Fruit fly (Drosophila melanogaster) whole organism, embryonic: ENCODE measurements around the gene CG13766.

Experiments used
- Atf-2 ChIP-seq: fragments of 200-800 bp; sonication (Bioruptor generic); optimal IDR thresholded peaks from 2 replicates; lab custom pipeline; 2016; ENCODE audit warnings: missing biosample characterization, missing genetic modification characterization
- Atf6 ChIP-seq: fragments of 200-800 bp; sonication (Bioruptor generic); IDR thresholded peaks from 2 replicates; pipeline ENCODE4 v1.3.6; 2022; ENCODE audit warnings: missing biosample characterization, missing genetic modification characterization
- C15 ChIP-seq: fragments of 200-800 bp; sonication (Bioruptor generic); IDR thresholded peaks from 3 replicates; pipeline ENCODE4 v1.3.6; 2022; ENCODE audit warnings: missing biosample characterization, missing genetic modification characterization
- CG10209 ChIP-seq: fragments of 200-800 bp; sonication (Bioruptor generic); optimal IDR thresholded peaks from 3 replicates; lab custom pipeline; 2017; ENCODE audit warnings: missing biosample characterization, mild to moderate bottlenecking, missing genetic modification characterization, missing genetic modification reagents
- CG10979 ChIP-seq: fragments of 200-800 bp; sonication (Bioruptor generic); optimal IDR thresholded peaks from 2 replicates; lab custom pipeline; 2018; ENCODE audit warnings: missing biosample characterization, mild to moderate bottlenecking, missing genetic modification characterization, moderate library complexity
- CG11398 ChIP-seq: fragments of 200-800 bp; sonication (Bioruptor generic); optimal IDR thresholded peaks from 2 replicates; lab custom pipeline; 2016; ENCODE audit warnings: missing biosample characterization, missing genetic modification characterization
- CG14050 ChIP-seq: fragments of 200-800 bp; sonication (Bioruptor generic); IDR thresholded peaks from 3 replicates; pipeline ENCODE4 v1.3.6; 2022; ENCODE audit warnings: missing biosample characterization, missing genetic modification characterization
- CG1647 ChIP-seq: fragments of 200-800 bp; sonication (Bioruptor generic); optimal IDR thresholded peaks from 3 replicates; lab custom pipeline; 2016; ENCODE audit warnings: missing biosample characterization, missing genetic modification characterization
- CG16863 ChIP-seq: fragments of 200-800 bp; sonication (Bioruptor generic); optimal IDR thresholded peaks from 3 replicates; lab custom pipeline; 2016; ENCODE audit warnings: missing biosample characterization, missing genetic modification characterization
- CG17568 ChIP-seq: fragments of 200-800 bp; sonication (Bioruptor generic); optimal IDR thresholded peaks from 2 replicates; lab custom pipeline; 2018; ENCODE audit warnings: missing biosample characterization, mild to moderate bottlenecking, missing genetic modification characterization, moderate library complexity
- CG17802 ChIP-seq: fragments of 200-800 bp; sonication (Bioruptor generic); optimal IDR thresholded peaks from 2 replicates; lab custom pipeline; 2018; ENCODE audit warnings: missing biosample characterization, mild to moderate bottlenecking, missing genetic modification characterization, moderate library complexity
- CG31224 ChIP-seq: fragments of 200-800 bp; sonication (Bioruptor generic); IDR thresholded peaks from 2 replicates; pipeline ENCODE4 v1.3.6; 2022; ENCODE audit warnings: missing biosample characterization, missing genetic modification characterization
- CG3726 ChIP-seq: fragments of 200-800 bp; sonication (Bioruptor generic); IDR thresholded peaks from 3 replicates; pipeline ENCODE4, ENCODE4 v1.3.6; 2022; ENCODE audit warnings: missing biosample characterization, missing genetic modification characterization
- CG3838 ChIP-seq: fragments of 200-800 bp; sonication (Bioruptor generic); optimal IDR thresholded peaks from 3 replicates; lab custom pipeline; 2016; ENCODE audit warnings: missing biosample characterization, missing genetic modification characterization
- CG5245 ChIP-seq: fragments of 200-800 bp; sonication (Bioruptor generic); optimal IDR thresholded peaks from 3 replicates; lab custom pipeline; 2016; ENCODE audit warnings: missing biosample characterization, missing genetic modification characterization
- CG7372 ChIP-seq: fragments of 200-800 bp; sonication (Bioruptor generic); IDR thresholded peaks from 2 replicates; pipeline ENCODE4 v1.3.6; 2022; ENCODE audit warnings: missing biosample characterization, missing genetic modification characterization
- CG9609 ChIP-seq: fragments of 200-800 bp; sonication (Bioruptor generic); optimal IDR thresholded peaks from 3 replicates; lab custom pipeline; 2016; ENCODE audit warnings: missing biosample characterization, missing genetic modification characterization
- CG9797 ChIP-seq: fragments of 200-800 bp; sonication (Bioruptor generic); optimal IDR thresholded peaks from 3 replicates; lab custom pipeline; 2018; ENCODE audit warnings: missing biosample characterization, mild to moderate bottlenecking, missing genetic modification characterization
- CG9932 ChIP-seq: fragments of 200-800 bp; sonication (Bioruptor generic); IDR thresholded peaks from 2 replicates; pipeline ENCODE4 v1.3.6; 2022; ENCODE audit warnings: missing biosample characterization, missing genetic modification characterization
- Dref ChIP-seq: fragments of 200-800 bp; sonication (Bioruptor generic); IDR thresholded peaks from 2 replicates; pipeline ENCODE4 v1.3.6; 2022; ENCODE audit warnings: missing biosample characterization, missing genetic modification characterization
- H2.0 ChIP-seq: fragments of 200-800 bp; sonication (Bioruptor generic); IDR thresholded peaks from 2 replicates; pipeline ENCODE4 v1.3.6; 2022; ENCODE audit warnings: missing biosample characterization, missing genetic modification characterization
- Hr3 ChIP-seq: fragments of 200-800 bp; sonication (Bioruptor generic); optimal IDR thresholded peaks from 3 replicates; lab custom pipeline; 2016; ENCODE audit warnings: missing biosample characterization, missing genetic modification characterization
- MTF-1 ChIP-seq: fragments of 200-800 bp; sonication (Bioruptor generic); optimal IDR thresholded peaks from 2 replicates; lab custom pipeline; 2018; ENCODE audit warnings: missing biosample characterization, mild to moderate bottlenecking, missing genetic modification characterization, borderline replicate concordance
- Meics ChIP-seq: fragments of 200-800 bp; sonication (Bioruptor generic); optimal IDR thresholded peaks from 2 replicates; lab custom pipeline; 2017; ENCODE audit warnings: missing biosample characterization, mild to moderate bottlenecking, missing genetic modification characterization
- NfI ChIP-seq: fragments of 200-800 bp; sonication (Bioruptor generic); optimal IDR thresholded peaks from 3 replicates; lab custom pipeline; 2018; ENCODE audit warnings: missing biosample characterization, mild to moderate bottlenecking, missing genetic modification characterization, moderate library complexity
- Sry-β ChIP-seq: fragments of 200-800 bp; sonication (Bioruptor generic); optimal IDR thresholded peaks from 2 replicates; lab custom pipeline; 2018; ENCODE audit warnings: missing biosample characterization, mild to moderate bottlenecking, missing genetic modification characterization, moderate library complexity
- Stat92E ChIP-seq, 3 experiments: fragments of >200 bp in 2 of 3; fragments of 200-800 bp in 1 of 3; sonication (Bioruptor generic) in 1 of 3; optimal IDR thresholded peaks; 2 replicates each; lab custom pipeline; 2017 to 2019; ENCODE audit warnings: missing biosample characterization in 3 of 3, missing genetic modification characterization in 3 of 3, mild to moderate bottlenecking in 1 of 3, moderate library complexity in 1 of 3
- bowl ChIP-seq: fragments of 200-800 bp; sonication (Bioruptor generic); IDR thresholded peaks from 2 replicates; pipeline ENCODE4 v1.3.6; 2022; ENCODE audit warnings: missing biosample characterization, missing genetic modification characterization
- cad ChIP-seq: fragments of >200 bp; optimal IDR thresholded peaks from 2 replicates; lab custom pipeline; 2017; ENCODE audit warnings: missing biosample characterization, missing genetic modification characterization
- cas ChIP-seq: fragments of 200-800 bp; sonication (Bioruptor generic); IDR thresholded peaks from 2 replicates; pipeline ENCODE4 v1.3.6; 2022; ENCODE audit warnings: missing biosample characterization, missing genetic modification characterization
- dan ChIP-seq: fragments of 200-800 bp; sonication (Bioruptor generic); IDR thresholded peaks from 2 replicates; pipeline ENCODE4 v1.3.6; 2022; ENCODE audit warnings: missing biosample characterization, missing genetic modification characterization
- danr ChIP-seq: fragments of 200-800 bp; sonication (Bioruptor generic); IDR thresholded peaks from 2 replicates; pipeline ENCODE4 v1.3.6; 2022; ENCODE audit warnings: missing biosample characterization, missing genetic modification characterization
- dimm ChIP-seq: fragments of 200-800 bp; sonication (Bioruptor generic); IDR thresholded peaks from 2 replicates; pipeline ENCODE4 v1.3.6; 2022; ENCODE audit warnings: missing biosample characterization, missing genetic modification characterization
- dysf ChIP-seq: fragments of 200-800 bp; sonication (Bioruptor generic); IDR thresholded peaks from 3 replicates; pipeline ENCODE4 v1.3.6; 2022; ENCODE audit warnings: missing biosample characterization, missing genetic modification characterization
- fd102C ChIP-seq: fragments of 200-800 bp; sonication (Bioruptor generic); optimal IDR thresholded peaks from 2 replicates; lab custom pipeline; 2018; ENCODE audit warnings: missing biosample characterization, mild to moderate bottlenecking, missing genetic modification characterization, moderate library complexity
- gce ChIP-seq: fragments of 200-800 bp; sonication (Bioruptor generic); IDR thresholded peaks from 3 replicates; pipeline ENCODE4 v1.3.6; 2022; ENCODE audit warnings: missing biosample characterization, missing genetic modification characterization
- ham ChIP-seq: fragments of 200-800 bp; sonication (Bioruptor generic); IDR thresholded peaks from 2 replicates; pipeline ENCODE4 v1.3.6; 2022; ENCODE audit warnings: missing biosample characterization, missing genetic modification characterization
- hth ChIP-seq: fragments of >200 bp; optimal IDR thresholded peaks from 2 replicates; lab custom pipeline; 2017; ENCODE audit warnings: inconsistent platforms
- kah ChIP-seq: fragments of 200-800 bp; sonication (Bioruptor generic); optimal IDR thresholded peaks from 2 replicates; lab custom pipeline; 2018; ENCODE audit warnings: missing biosample characterization, mild to moderate bottlenecking, missing genetic modification characterization
- knrl ChIP-seq: fragments of 200-800 bp; sonication (Bioruptor generic); IDR thresholded peaks from 3 replicates; pipeline ENCODE4 v1.3.6; 2022; ENCODE audit warnings: missing biosample characterization, missing genetic modification characterization; ENCODE audit not compliant: partially characterized antibody
- onecut ChIP-seq: fragments of 200-800 bp; sonication (Bioruptor generic); IDR thresholded peaks from 2 replicates; pipeline ENCODE4 v1.3.6; 2022; ENCODE audit warnings: missing biosample characterization, missing genetic modification characterization
- salm ChIP-seq: fragments of 200-800 bp; sonication (Bioruptor generic); optimal IDR thresholded peaks from 2 replicates; lab custom pipeline; 2018; ENCODE audit warnings: missing biosample characterization, mild to moderate bottlenecking, missing genetic modification characterization
- seq ChIP-seq: fragments of 200-800 bp; sonication (Bioruptor generic); IDR thresholded peaks from 2 replicates; pipeline ENCODE4 v1.3.6; 2022; ENCODE audit warnings: missing biosample characterization, missing genetic modification characterization
- slbo ChIP-seq: fragments of 200-800 bp; sonication (Bioruptor generic); IDR thresholded peaks from 2 replicates; pipeline ENCODE4 v1.3.6; 2022; ENCODE audit warnings: missing biosample characterization, missing genetic modification characterization
- slou ChIP-seq: fragments of 200-800 bp; sonication (Bioruptor generic); optimal IDR thresholded peaks from 3 replicates; lab custom pipeline; 2016; ENCODE audit warnings: missing biosample characterization, missing genetic modification characterization
- stc ChIP-seq: fragments of 200-800 bp; sonication (Bioruptor generic); IDR thresholded peaks from 2 replicates; pipeline ENCODE4 v1.3.6; 2022; ENCODE audit warnings: missing biosample characterization, missing genetic modification characterization
- tgo ChIP-seq: fragments of 200-800 bp; sonication (Bioruptor generic); IDR thresholded peaks from 3 replicates; pipeline ENCODE4 v1.3.6; 2022; ENCODE audit warnings: missing biosample characterization, missing genetic modification characterization
- trh ChIP-seq: fragments of 200-800 bp; sonication (Bioruptor generic); optimal IDR thresholded peaks from 2 replicates; lab custom pipeline; 2016; ENCODE audit warnings: missing biosample characterization, missing genetic modification characterization
- vfl ChIP-seq: fragments of 200-800 bp; sonication (Bioruptor generic); optimal IDR thresholded peaks from 2 replicates; lab custom pipeline; 2016; ENCODE audit warnings: missing biosample characterization, missing genetic modification characterization
- wdn ChIP-seq: fragments of 200-800 bp; sonication (Bioruptor generic); IDR thresholded peaks from 2 replicates; pipeline ENCODE4 v1.3.6; 2022; ENCODE audit warnings: missing biosample characterization, missing genetic modification characterization
- zf30C ChIP-seq: fragments of 200-800 bp; sonication (Bioruptor generic); optimal IDR thresholded peaks from 3 replicates; lab custom pipeline; 2018; ENCODE audit warnings: missing biosample characterization, mild to moderate bottlenecking, missing genetic modification characterization

The CG13766 gene

dm6 chr2L:6610683-6611373 is 44.8 kb upstream of the CG13766 start, which contains the start of gene CG11050 (continued):
- TF ChIP-seq gce (GFP tag; lab: Robert Waterston, UW): peak; percentile 70; the same call in 2 of the 3 replicates
- no peak for TF ChIP-seq fd102C
- peak; percentile 40; the same call in 1 of the 2 replicates for TF ChIP-seq bowl (GFP tag; lab: Robert Waterston, UW)
- TF ChIP-seq wdn (GFP tag; lab: Robert Waterston, UW): peak; percentile 65
- peak; percentile 84 for TF ChIP-seq CG9609 (GFP tag; lab: Kevin White, UChicago)
- peak; percentile 73 for TF ChIP-seq CG16863
- peak; percentile 42 for TF ChIP-seq MTF-1 (GFP tag; lab: Kevin White, UChicago)
- TF ChIP-seq trh (GFP tag; lab: Kevin White, UChicago): peak; percentile 31
- TF ChIP-seq Stat92E (GFP tag; optimal IDR thresholded peaks at IDR 0.05; lab: Kevin White, UChicago): peak in 1 of 3 experiments; percentile 82
- peak; percentile 95 for TF ChIP-seq CG9797 (GFP tag; lab: Kevin White, UChicago)
- TF ChIP-seq dan (GFP tag; lab: Robert Waterston, UW): no peak
- peak; percentile 80 for TF ChIP-seq cas (GFP tag; lab: Robert Waterston, UW)
- TF ChIP-seq onecut (GFP tag; lab: Robert Waterston, UW): peak; percentile 61
- peak; percentile 66; the same call in 2 of the 3 replicates for TF ChIP-seq CG14050 (GFP tag; lab: Robert Waterston, UW)
- TF ChIP-seq seq (GFP tag; lab: Robert Waterston, UW): 0 out of 2 replicates have a peak, but pooled peaks have one; percentile 35
- peak; percentile 40 for TF ChIP-seq Sry-β
- TF ChIP-seq CG11398 (GFP tag; lab: Kevin White, UChicago): peak; percentile 72
- peak; percentile 75 for TF ChIP-seq CG7372 (GFP tag; lab: Robert Waterston, UW)
- TF ChIP-seq CG3726: 0 out of 3 replicates have a peak, but pooled peaks have one; percentile 17
- TF ChIP-seq Hr3 (GFP tag; lab: Kevin White, UChicago): peak; percentile 44
- peak; percentile 99 for TF ChIP-seq zf30C
- TF ChIP-seq slbo (GFP tag; lab: Robert Waterston, UW): peak; percentile 89
- TF ChIP-seq CG10209 (GFP tag; lab: Kevin White, UChicago): peak; percentile 66
- TF ChIP-seq H2.0: peak; percentile 66
- TF ChIP-seq Meics: peak; percentile 79
- peak; percentile 63; the same call in 2 of the 3 replicates for TF ChIP-seq knrl (GFP tag; lab: Robert Waterston, UW)
- peak; percentile 64 for TF ChIP-seq CG31224
- peak; percentile 15 for TF ChIP-seq salm (tag; lab: Kevin White, UChicago)
- peak; percentile 73 for TF ChIP-seq CG1647 (GFP tag; lab: Kevin White, UChicago)
- peak; percentile 52 for TF ChIP-seq CG5245 (GFP tag; lab: Kevin White, UChicago)
- peak; percentile 71; the same call in 2 of the 3 replicates for TF ChIP-seq C15 (GFP tag; lab: Robert Waterston, UW)
- TF ChIP-seq ham: no peak
- peak; percentile 82 for TF ChIP-seq Atf6 (GFP tag; lab: Robert Waterston, UW)
- no peak for TF ChIP-seq kah (GFP tag; lab: Kevin White, UChicago)
- TF ChIP-seq CG17802: peak; percentile 18
- peak; percentile 48 for TF ChIP-seq Dref (GFP tag; lab: Robert Waterston, UW)
- TF ChIP-seq dimm (GFP tag; lab: Robert Waterston, UW): no peak
- peak; percentile 60 for TF ChIP-seq tgo (GFP tag; lab: Robert Waterston, UW)
- TF ChIP-seq vfl: peak; percentile 89
- TF ChIP-seq dysf: peak; percentile 78
- TF ChIP-seq cad (GFP tag; lab: Kevin White, UChicago): no peak
- TF ChIP-seq CG3838 (GFP tag; lab: Kevin White, UChicago): peak; percentile 31
- peak; percentile 62 for TF ChIP-seq CG10979
- no peak for TF ChIP-seq danr (GFP tag; lab: Robert Waterston, UW)
- TF ChIP-seq CG17568 (GFP tag; lab: Kevin White, UChicago): peak; percentile 44
- TF ChIP-seq NfI (GFP tag; lab: Kevin White, UChicago): peak; percentile 70
- peak; percentile 84 for TF ChIP-seq stc (GFP tag; lab: Robert Waterston, UW)
- peak; percentile 87 for TF ChIP-seq CG9932 (GFP tag; lab: Robert Waterston, UW)
- TF ChIP-seq hth (lab: Kevin White, UChicago): no peak
- TF ChIP-seq slou (GFP tag; lab: Kevin White, UChicago): peak; percentile 49
- peak; percentile 64 for TF ChIP-seq Atf-2
